Worm (Caenorhabditis elegans): ENCODE measurements around the gene mltn-3.

Gene mltn-3

ce11 chrII:13968979-13969378 lies 52.8 kb downstream of the mltn-3 start, which contains the start of gene sre-43:
sre-43 (minus strand) TSS chrII:13969079.
- TF ChIP-seq ZK546.5 (tag; optimal IDR thresholded peaks at IDR 0.05) (no peak), elt-3 (tag; optimal IDR thresholded peaks at IDR 0.05) (no peak), lsy-12 (tag; optimal IDR thresholded peaks at IDR 0.05) (no peak), nhr-25 (tag; optimal IDR thresholded peaks at IDR 0.05) (no peak), elt-1 (tag; optimal IDR thresholded peaks at IDR 0.05) (no peak), ztf-4 (tag; optimal IDR thresholded peaks at IDR 0.05) (no peak), nhr-12 (tag; optimal IDR thresholded peaks at IDR 0.05) (no peak), fos-1 (tag; optimal IDR thresholded peaks at IDR 0.05) (no peak), egl-27 (tag; optimal IDR thresholded peaks at IDR 0.05) (no peak), sea-2 (GFP tag; optimal IDR thresholded peaks at IDR 0.05) (no peak), jun-1 (tag; optimal IDR thresholded peaks at IDR 0.05) (no peak), elt-2 (tag; optimal IDR thresholded peaks at IDR 0.05) (no peak), nhr-28 (tag; optimal IDR thresholded peaks at IDR 0.05) (no peak), nhr-11 (tag; optimal IDR thresholded peaks at IDR 0.05) (no peak)

All from whole organism, L3 larva.